Worm (Caenorhabditis elegans) whole organism, L3 larva: ENCODE results near the gene set-4.

Experiments
- R02D3.7 ChIP-seq: fragments of 150-350 bp; optimal IDR thresholded peaks from 2 replicates; lab custom pipeline; 2014; ENCODE audit warnings: missing biosample characterization, missing genetic modification characterization
- ZK546.5 ChIP-seq: sonication (generic microtip); optimal IDR thresholded peaks from 2 replicates; lab custom pipeline; 2017; ENCODE audit warnings: missing biosample characterization, missing genetic modification characterization
- ceh-9 ChIP-seq: sonication (generic microtip); optimal IDR thresholded peaks from 2 replicates; lab custom pipeline; 2018; ENCODE audit warnings: missing biosample characterization, missing genetic modification characterization
- elt-1 ChIP-seq: fragments of 150-350 bp; optimal IDR thresholded peaks from 2 replicates; lab custom pipeline; 2014; ENCODE audit warnings: missing biosample characterization, missing genetic modification characterization
- elt-2 ChIP-seq: sonication (generic microtip); optimal IDR thresholded peaks from 2 replicates; lab custom pipeline; 2016; ENCODE audit warnings: missing genetic modification reagents, mild to moderate bottlenecking, missing genetic modification characterization, missing compliant biosample characterization
- elt-3 ChIP-seq, 3 experiments: fragments of 150-350 bp in 1 of 3; sonication (generic microtip) in 2 of 3; optimal IDR thresholded peaks; 2 replicates in 2 of 3; 4 replicates in 1 of 3; lab custom pipeline; 2014 to 2017; ENCODE audit warnings: missing biosample characterization in 3 of 3, missing genetic modification characterization in 3 of 3
- lin-39 ChIP-seq: fragments of 150-350 bp; optimal IDR thresholded peaks from 2 replicates; lab custom pipeline; 2018; ENCODE audit warnings: missing biosample characterization, missing genetic modification reagents, missing genetic modification characterization
- mdl-1 ChIP-seq: fragments of 150-350 bp; optimal IDR thresholded peaks from 2 replicates; lab custom pipeline; 2014; ENCODE audit warnings: missing biosample characterization, missing genetic modification characterization
- nhr-11 ChIP-seq: fragments of 150-350 bp; optimal IDR thresholded peaks from 2 replicates; lab custom pipeline; 2014; ENCODE audit warnings: missing biosample characterization, missing genetic modification characterization
- nhr-76 ChIP-seq: fragments of 150-350 bp; sonication (generic microtip); optimal IDR thresholded peaks from 5 replicates; lab custom pipeline; 2014; ENCODE audit warnings: missing biosample characterization, missing genetic modification characterization
- snpc-4 ChIP-seq: fragments of 150-350 bp; optimal IDR thresholded peaks from 2 replicates; lab custom pipeline; 2014; ENCODE audit warnings: missing biosample characterization, missing genetic modification characterization
- unc-62 ChIP-seq: fragments of 150-350 bp; sonication (generic microtip); optimal IDR thresholded peaks from 4 replicates; lab custom pipeline; 2014; ENCODE audit warnings: missing biosample characterization, missing genetic modification reagents, missing genetic modification characterization
- ztf-11 ChIP-seq: fragments of 150-350 bp; optimal IDR thresholded peaks from 2 replicates; lab custom pipeline; 2014; ENCODE audit warnings: missing biosample characterization, missing genetic modification characterization
- ztf-4 ChIP-seq: fragments of 150-350 bp; optimal IDR thresholded peaks from 2 replicates; lab custom pipeline; 2014; ENCODE audit warnings: missing biosample characterization, missing genetic modification characterization

- TF ChIP-seq ceh-9 (tag; lab: Kevin White, UChicago) (no peak), mdl-1 (tag; lab: Kevin White, UChicago) (no peak), elt-2 (tag; lab: Kevin White, UChicago) (no peak), nhr-76 (tag; lab: Kevin White, UChicago) (no peak), nhr-11 (no peak), elt-3 (tag; optimal IDR thresholded peaks at IDR 0.05; lab: Kevin White, UChicago) (no peak), R02D3.7 (no peak), ZK546.5 (tag; lab: Kevin White, UChicago) (no peak), snpc-4 (tag; lab: Kevin White, UChicago) (no peak), ztf-11 (tag; lab: Kevin White, UChicago) (no peak), ztf-4 (tag; lab: Kevin White, UChicago) (no peak), elt-1 (no peak), unc-62 (GFP tag; lab: Kevin White, UChicago) (no peak), lin-39 (no peak)
Measured at ce11 chrII:6343893-6344292, 12.8 kb upstream of the set-4 start, which contains the start of gene txt-18.
